Comparison of ENCODE assay signal across 1 worm cellular context in the genomic region with DNA sequence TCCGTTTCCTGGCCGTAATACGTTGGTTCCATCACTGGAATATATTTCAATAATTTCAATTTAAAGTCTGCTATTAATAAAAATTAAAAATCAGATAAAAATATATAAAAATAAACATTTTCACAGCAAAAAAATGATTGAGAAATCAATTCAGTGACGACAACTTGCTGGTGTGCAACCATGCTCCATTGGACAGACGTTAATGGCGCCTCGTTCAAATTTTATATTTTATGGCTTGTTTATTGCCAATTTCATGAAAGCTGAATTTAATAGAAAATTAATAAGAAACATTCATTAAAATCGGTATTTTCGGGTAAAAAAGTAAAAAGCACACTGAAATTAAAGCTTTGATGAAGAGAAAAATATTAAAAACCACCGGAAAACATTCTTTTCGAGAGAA.
TF ChIP-seq lines count a peak whose summit lies in the region.

Y53C12A.3 (minus strand) TSS at position 34 of the 400 bp plus-strand sequence.

TF ChIP-seq in whole organism, L1 larva, 84 proteins besides CTCF, POLR2A, EP300 and RAD21 (continued from another document):
- TF ChIP-seq hlh-4 (tag; optimal IDR thresholded peaks at IDR 0.05; lab: Kevin White, UChicago), result no peak
